Fruit fly (Drosophila melanogaster) whole organism, embryonic: ENCODE measurements around the gene sol.

Experiments
- CG10209 ChIP-seq: fragments of 200-800 bp; sonication (Bioruptor generic); optimal IDR thresholded peaks from 3 replicates; lab custom pipeline; 2017; ENCODE audit warnings: missing biosample characterization, mild to moderate bottlenecking, missing genetic modification characterization, missing genetic modification reagents
- CG10366 ChIP-seq: fragments of 200-800 bp; sonication (Bioruptor generic); IDR thresholded peaks from 2 replicates; pipeline ENCODE4 v1.3.6; 2022; ENCODE audit warnings: missing biosample characterization, missing genetic modification characterization
- CG11093 ChIP-seq: fragments of 200-800 bp; sonication (Bioruptor generic); IDR thresholded peaks from 3 replicates; pipeline ENCODE4 v1.3.6; 2022; ENCODE audit warnings: missing biosample characterization, missing genetic modification characterization
- CG11398 ChIP-seq: fragments of 200-800 bp; sonication (Bioruptor generic); optimal IDR thresholded peaks from 2 replicates; lab custom pipeline; 2016; ENCODE audit warnings: missing biosample characterization, missing genetic modification characterization
- CG12659 ChIP-seq: fragments of 200-800 bp; sonication (Bioruptor generic); optimal IDR thresholded peaks from 3 replicates; lab custom pipeline; 2017; ENCODE audit warnings: mild to moderate bottlenecking, missing biosample characterization, missing genetic modification reagents, missing genetic modification characterization
- CG1647 ChIP-seq: fragments of 200-800 bp; sonication (Bioruptor generic); optimal IDR thresholded peaks from 3 replicates; lab custom pipeline; 2016; ENCODE audit warnings: missing biosample characterization, missing genetic modification characterization
- CG17328 ChIP-seq: fragments of 200-800 bp; sonication (Bioruptor generic); IDR thresholded peaks from 2 replicates; pipeline ENCODE4 v1.3.6; 2022; ENCODE audit warnings: missing biosample characterization, missing genetic modification characterization
- CG2199 ChIP-seq: fragments of 200-800 bp; sonication (Bioruptor generic); IDR thresholded peaks from 3 replicates; pipeline ENCODE4 v1.3.6; 2022; ENCODE audit warnings: missing biosample characterization, missing genetic modification characterization
- CG2712 ChIP-seq: fragments of 200-800 bp; optimal IDR thresholded peaks from 3 replicates; lab custom pipeline; 2019; ENCODE audit warnings: missing biosample characterization, mild to moderate bottlenecking, missing genetic modification characterization, moderate library complexity
- CG2889 ChIP-seq: fragments of 200-800 bp; sonication (Bioruptor generic); IDR thresholded peaks from 3 replicates; pipeline ENCODE4 v1.3.6; 2022; ENCODE audit warnings: missing biosample characterization, missing genetic modification characterization
- CG31441 ChIP-seq: fragments of 200-800 bp; sonication (Bioruptor generic); IDR thresholded peaks from 2 replicates; pipeline ENCODE4 v1.3.6; 2022; ENCODE audit warnings: missing biosample characterization, missing genetic modification characterization
- CG4617 ChIP-seq: fragments of 200-800 bp; sonication (Bioruptor generic); optimal IDR thresholded peaks from 3 replicates; lab custom pipeline; 2016; ENCODE audit warnings: missing biosample characterization, missing genetic modification characterization, borderline replicate concordance
- CG9727 ChIP-seq: fragments of 200-800 bp; sonication (Bioruptor generic); optimal IDR thresholded peaks from 3 replicates; lab custom pipeline; 2017; ENCODE audit warnings: missing biosample characterization, mild to moderate bottlenecking, missing genetic modification characterization
- Eip74EF ChIP-seq, 2 experiments: fragments of 200-800 bp in 1 of 2; fragments of >200 bp in 1 of 2; sonication (Bioruptor generic) in 1 of 2; optimal IDR thresholded peaks; 2 replicates each; lab custom pipeline; 2017 to 2019; ENCODE audit warnings: missing biosample characterization in 2 of 2, missing genetic modification characterization in 2 of 2, mild to moderate bottlenecking in 1 of 2, moderate library complexity in 1 of 2
- Ets97D ChIP-seq: fragments of 200-800 bp; sonication (Bioruptor generic); optimal IDR thresholded peaks from 3 replicates; lab custom pipeline; 2016; ENCODE audit warnings: missing biosample characterization, missing genetic modification characterization
- Hey ChIP-seq: fragments of 200-800 bp; sonication (Bioruptor generic); optimal IDR thresholded peaks from 3 replicates; lab custom pipeline; 2018; ENCODE audit warnings: missing biosample characterization, mild to moderate bottlenecking, missing genetic modification characterization
- NFAT ChIP-seq: fragments of 200-800 bp; sonication (Bioruptor generic); IDR thresholded peaks from 2 replicates; pipeline ENCODE4 v1.3.6; 2022; ENCODE audit warnings: missing biosample characterization, missing genetic modification characterization
- Scr ChIP-seq: fragments of 200-800 bp; sonication (Bioruptor generic); IDR thresholded peaks from 2 replicates; pipeline ENCODE4 v1.3.6; 2022; ENCODE audit warnings: missing biosample characterization, missing genetic modification characterization; ENCODE audit not compliant: partially characterized antibody
- Side ChIP-seq: fragments of 200-800 bp; sonication (Bioruptor generic); optimal IDR thresholded peaks from 2 replicates; lab custom pipeline; 2016; ENCODE audit warnings: missing biosample characterization, missing genetic modification characterization
- Ssrp ChIP-seq: fragments of 200-800 bp; sonication (Bioruptor generic); optimal IDR thresholded peaks from 2 replicates; lab custom pipeline; 2018; ENCODE audit warnings: missing biosample characterization, mild to moderate bottlenecking, missing genetic modification characterization, moderate library complexity
- Xbp1 ChIP-seq: fragments of 200-800 bp; sonication (Bioruptor generic); optimal IDR thresholded peaks from 3 replicates; lab custom pipeline; 2016; ENCODE audit warnings: missing biosample characterization, mild to moderate bottlenecking, missing genetic modification characterization
- br ChIP-seq: fragments of >200 bp; optimal IDR thresholded peaks from 2 replicates; lab custom pipeline; 2017
- crp ChIP-seq, 2 experiments: fragments of 200-800 bp; sonication (Bioruptor generic); optimal IDR thresholded peaks; 2 replicates in 1 of 2; 3 replicates in 1 of 2; lab custom pipeline; 2017; ENCODE audit warnings: missing biosample characterization in 2 of 2, missing genetic modification characterization in 2 of 2, mild to moderate bottlenecking in 1 of 2, moderate library complexity in 1 of 2
- dan ChIP-seq: fragments of 200-800 bp; sonication (Bioruptor generic); IDR thresholded peaks from 2 replicates; pipeline ENCODE4 v1.3.6; 2022; ENCODE audit warnings: missing biosample characterization, missing genetic modification characterization
- exex ChIP-seq: fragments of 200-800 bp; sonication (Bioruptor generic); optimal IDR thresholded peaks from 4 replicates; lab custom pipeline; 2018; ENCODE audit warnings: missing biosample characterization, mild to moderate bottlenecking, missing genetic modification characterization, moderate library complexity
- hb ChIP-seq: fragments of 200-800 bp; sonication (Bioruptor generic); IDR thresholded peaks from 3 replicates; pipeline ENCODE4 v1.3.6; 2022; ENCODE audit warnings: missing biosample characterization, missing genetic modification characterization; ENCODE audit not compliant: partially characterized antibody
- ken ChIP-seq: fragments of 200-800 bp; sonication (Bioruptor generic); IDR thresholded peaks from 3 replicates; pipeline ENCODE4 v1.3.6; 2022; ENCODE audit warnings: missing biosample characterization, missing genetic modification characterization
- kni ChIP-seq: fragments of 200-800 bp; sonication (Bioruptor generic); optimal IDR thresholded peaks from 3 replicates; lab custom pipeline; 2017; ENCODE audit warnings: mild to moderate bottlenecking, missing biosample characterization, missing genetic modification reagents, missing genetic modification characterization
- lilli ChIP-seq: fragments of 200-800 bp; sonication (Bioruptor generic); optimal IDR thresholded peaks from 3 replicates; lab custom pipeline; 2016; ENCODE audit warnings: missing biosample characterization, missing genetic modification characterization
- lov ChIP-seq, 2 experiments: fragments of 200-800 bp in 1 of 2; fragments of >200 bp in 1 of 2; sonication (Bioruptor generic) in 1 of 2; IDR thresholded peaks in 1 of 2; optimal IDR thresholded peaks in 1 of 2; 2 replicates in 1 of 2; 3 replicates in 1 of 2; pipeline versions ENCODE4 v1.3.6 to Lab custom; 2017 to 2022; ENCODE audit warnings: missing biosample characterization in 1 of 2, missing genetic modification characterization in 1 of 2
- odd ChIP-seq: fragments of 200-800 bp; sonication (Bioruptor generic); optimal IDR thresholded peaks from 2 replicates; lab custom pipeline; 2017; ENCODE audit warnings: missing biosample characterization, mild to moderate bottlenecking, missing genetic modification characterization
- otp ChIP-seq: fragments of 200-800 bp; sonication (Bioruptor generic); IDR thresholded peaks from 3 replicates; pipeline ENCODE4, ENCODE4 v1.3.6; 2022; ENCODE audit warnings: missing biosample characterization, missing genetic modification characterization
- pb ChIP-seq: fragments of 200-800 bp; sonication (Bioruptor generic); optimal IDR thresholded peaks from 3 replicates; lab custom pipeline; 2016; ENCODE audit warnings: missing biosample characterization, missing genetic modification characterization
- ranshi ChIP-seq: fragments of 200-800 bp; sonication (Bioruptor generic); IDR thresholded peaks from 2 replicates; pipeline ENCODE4 v1.3.6; 2022; ENCODE audit warnings: missing biosample characterization, missing genetic modification characterization
- scrt ChIP-seq: fragments of 200-800 bp; sonication (Bioruptor generic); optimal IDR thresholded peaks from 2 replicates; lab custom pipeline; 2018; ENCODE audit warnings: missing biosample characterization, mild to moderate bottlenecking, missing genetic modification characterization, moderate library complexity
- tup ChIP-seq: fragments of 200-800 bp; sonication (Bioruptor generic); optimal IDR thresholded peaks from 2 replicates; lab custom pipeline; 2016; ENCODE audit warnings: missing biosample characterization, mild to moderate bottlenecking, missing genetic modification characterization, moderate library complexity
- unc-4 ChIP-seq: fragments of 200-800 bp; sonication (Bioruptor generic); IDR thresholded peaks from 2 replicates; pipeline ENCODE4 v1.3.6; 2022; ENCODE audit warnings: missing biosample characterization, missing genetic modification characterization; ENCODE audit not compliant: partially characterized antibody

The sol gene

dm6 chrX:21366311-21366990 lies 16.4 kb downstream of the sol start (continued):
- TF ChIP-seq Ssrp (tag; lab: Kevin White, UChicago) = peak; percentile 92
- no peak for TF ChIP-seq Scr (GFP tag; lab: Robert Waterston, UW)
- peak; percentile 83 for TF ChIP-seq lilli
- TF ChIP-seq hb (GFP tag; lab: Robert Waterston, UW) = no peak
- TF ChIP-seq Hey = no peak
- TF ChIP-seq CG9727 (GFP tag; lab: Kevin White, UChicago) = peak; percentile 92
- peak; percentile 57; the same call in 2 of the 3 replicates for TF ChIP-seq otp (GFP tag; lab: Robert Waterston, UW)
- no peak for TF ChIP-seq lov (optimal IDR thresholded peaks at IDR 0.05; lab: Kevin White, UChicago)
- no peak for TF ChIP-seq lov (GFP tag; IDR thresholded peaks at IDR 0.05; lab: Robert Waterston, UW)
- peak; percentile 81 for TF ChIP-seq ken
- TF ChIP-seq CG1647 (GFP tag; lab: Kevin White, UChicago) = peak; percentile 61
- no peak for TF ChIP-seq CG11398 (GFP tag; lab: Kevin White, UChicago)
- TF ChIP-seq CG2712 (tag; lab: Kevin White, UChicago) = peak; percentile 93
- peak; percentile 80; the same call in 1 of the 2 replicates for TF ChIP-seq CG17328
- peak; percentile 85 for TF ChIP-seq Xbp1 (GFP tag; lab: Kevin White, UChicago)
- peak; percentile 21 for TF ChIP-seq CG4617 (GFP tag; lab: Kevin White, UChicago)
- peak in 1 of 2 experiments; percentile 91 for TF ChIP-seq Eip74EF (GFP tag; optimal IDR thresholded peaks at IDR 0.05; lab: Kevin White, UChicago)
- no peak for TF ChIP-seq br (lab: Kevin White, UChicago)
- 0 out of 2 replicates have a peak, but pooled peaks have one; percentile 27 for TF ChIP-seq unc-4 (GFP tag; lab: Robert Waterston, UW)
- TF ChIP-seq NFAT = peak; percentile 68
- 0 out of 3 replicates have a peak, but pooled peaks have one; percentile 61 for TF ChIP-seq CG2199
- peak; percentile 36 for TF ChIP-seq tup (GFP tag; lab: Kevin White, UChicago)
- peak; percentile 84 for TF ChIP-seq kni (GFP tag; lab: Kevin White, UChicago)
- TF ChIP-seq CG12659 (GFP tag; lab: Kevin White, UChicago) = peak; percentile 96
- no peak for TF ChIP-seq dan (GFP tag; lab: Robert Waterston, UW)
- peak; percentile 93 for TF ChIP-seq CG10209
- no peak for TF ChIP-seq Ets97D (GFP tag; lab: Kevin White, UChicago)
- peak in 1 of 2 experiments; percentile 57 for TF ChIP-seq crp (GFP tag; optimal IDR thresholded peaks at IDR 0.05; lab: Kevin White, UChicago)
- TF ChIP-seq CG11093 (GFP tag; lab: Robert Waterston, UW) = peak; percentile 83
- TF ChIP-seq CG2889 (GFP tag; lab: Robert Waterston, UW) = peak; percentile 76
- TF ChIP-seq pb (GFP tag; lab: Kevin White, UChicago) = no peak
- TF ChIP-seq scrt (GFP tag; lab: Kevin White, UChicago) = peak; percentile 90
- peak; percentile 92 for TF ChIP-seq CG31441 (GFP tag; lab: Robert Waterston, UW)
- no peak for TF ChIP-seq Side (GFP tag; lab: Kevin White, UChicago)
- TF ChIP-seq ranshi (GFP tag; lab: Robert Waterston, UW) = peak; percentile 87
- peak; percentile 87 for TF ChIP-seq CG10366 (GFP tag; lab: Robert Waterston, UW)
- TF ChIP-seq odd (GFP tag; lab: Kevin White, UChicago) = peak; percentile 89
- TF ChIP-seq exex = peak; percentile 77
